Fruit fly (Drosophila melanogaster): ENCODE results near the gene CG42788.

The CG42788 gene

dm6 chr3R:15131677-15132076, at the start of gene CG42788:
Gene CG42788 (minus strand): TSS chr3R:15131926.
- TF ChIP-seq ttk (optimal IDR thresholded peaks at IDR 0.05) (no peak), psq (optimal IDR thresholded peaks at IDR 0.05) (no peak), Myc (optimal IDR thresholded peaks at IDR 0.05) (no peak), insv (optimal IDR thresholded peaks at IDR 0.05) (no peak), Sin3A (optimal IDR thresholded peaks at IDR 0.05) (no peak)

dm6 chr3R:15181467-15181866, 49.7 kb upstream of the CG42788 start, which contains the start of gene Mf:
Gene Mf (minus strand): TSS chr3R:15181510.
- TF ChIP-seq psq (optimal IDR thresholded peaks at IDR 0.05) (no peak), h (optimal IDR thresholded peaks at IDR 0.05) (no peak), ttk (optimal IDR thresholded peaks at IDR 0.05) (no peak), insv (optimal IDR thresholded peaks at IDR 0.05) (no peak), Sin3A (optimal IDR thresholded peaks at IDR 0.05) (no peak), Myc (optimal IDR thresholded peaks at IDR 0.05) (no peak)

dm6 chr3R:15177230-15177629, 45.5 kb upstream of the CG42788 start:
- TF ChIP-seq Myc (optimal IDR thresholded peaks at IDR 0.05) (no peak), h (optimal IDR thresholded peaks at IDR 0.05) (no peak), psq (optimal IDR thresholded peaks at IDR 0.05) (no peak), insv (optimal IDR thresholded peaks at IDR 0.05) (no peak), Sin3A (optimal IDR thresholded peaks at IDR 0.05) (no peak), ttk (optimal IDR thresholded peaks at IDR 0.05) (no peak)

- TF ChIP-seq ttk (optimal IDR thresholded peaks at IDR 0.05) (no peak), insv (optimal IDR thresholded peaks at IDR 0.05) (no peak), Myc (optimal IDR thresholded peaks at IDR 0.05) (no peak), psq (optimal IDR thresholded peaks at IDR 0.05) (no peak), Sin3A (optimal IDR thresholded peaks at IDR 0.05) (no peak), h (optimal IDR thresholded peaks at IDR 0.05) (no peak)
These were observed 18.2 kb upstream of the CG42788 start, which contains the start of gene Gyc88E for dm6 chr3R:15149772-15150512. Gene Gyc88E (plus strand): TSS chr3R:15150375.

- TF ChIP-seq psq (optimal IDR thresholded peaks at IDR 0.05) (no peak), ttk (optimal IDR thresholded peaks at IDR 0.05) (no peak), h (optimal IDR thresholded peaks at IDR 0.05) (no peak), Myc (optimal IDR thresholded peaks at IDR 0.05) (no peak), insv (optimal IDR thresholded peaks at IDR 0.05) (no peak), Sin3A (optimal IDR thresholded peaks at IDR 0.05) (no peak)
These were observed 16.8 kb upstream of the CG42788 start for dm6 chr3R:15148562-15148961.

- TF ChIP-seq ttk (optimal IDR thresholded peaks at IDR 0.05) (no peak), Sin3A (optimal IDR thresholded peaks at IDR 0.05) (no peak), h (optimal IDR thresholded peaks at IDR 0.05) (no peak), Myc (optimal IDR thresholded peaks at IDR 0.05) (no peak), psq (optimal IDR thresholded peaks at IDR 0.05) (no peak), insv (optimal IDR thresholded peaks at IDR 0.05) (no peak)
These were observed 16.2 kb upstream of the CG42788 start for dm6 chr3R:15147872-15148444.

- TF ChIP-seq h (optimal IDR thresholded peaks at IDR 0.05) (no peak), insv (optimal IDR thresholded peaks at IDR 0.05) (no peak), ttk (optimal IDR thresholded peaks at IDR 0.05) (no peak), Myc (optimal IDR thresholded peaks at IDR 0.05) (no peak), Sin3A (optimal IDR thresholded peaks at IDR 0.05) (no peak)
These were observed 15.5 kb upstream of the CG42788 start, which contains the start of gene Glys for dm6 chr3R:15147038-15147744. Gene Glys (minus strand): TSS chr3R:15147531.

dm6 chr3R:15146408-15147037, 14.8 kb upstream of the CG42788 start:
- no peak for TF ChIP-seq psq (optimal IDR thresholded peaks at IDR 0.05)
- no peak for TF ChIP-seq ttk (optimal IDR thresholded peaks at IDR 0.05)
- TF ChIP-seq Myc (optimal IDR thresholded peaks at IDR 0.05) = no peak
- no peak for TF ChIP-seq h (optimal IDR thresholded peaks at IDR 0.05)
- TF ChIP-seq Sin3A (optimal IDR thresholded peaks at IDR 0.05) = no peak
- TF ChIP-seq insv (optimal IDR thresholded peaks at IDR 0.05) = no peak

dm6 chr3R:15145491-15145890, 13.8 kb upstream of the CG42788 start:
- TF ChIP-seq Sin3A (optimal IDR thresholded peaks at IDR 0.05) = no peak
- no peak for TF ChIP-seq insv (optimal IDR thresholded peaks at IDR 0.05)
- TF ChIP-seq h (optimal IDR thresholded peaks at IDR 0.05) = no peak
- no peak for TF ChIP-seq psq (optimal IDR thresholded peaks at IDR 0.05)
- TF ChIP-seq ttk (optimal IDR thresholded peaks at IDR 0.05) = no peak
- TF ChIP-seq Myc (optimal IDR thresholded peaks at IDR 0.05) = no peak

dm6 chr3R:15139816-15140473, 8.2 kb upstream of the CG42788 start, which contains the start of gene CG3987:
Gene CG3987 (plus strand): TSS chr3R:15139958.
- TF ChIP-seq h (optimal IDR thresholded peaks at IDR 0.05) (no peak), insv (optimal IDR thresholded peaks at IDR 0.05) (no peak), Myc (optimal IDR thresholded peaks at IDR 0.05) (no peak), Sin3A (optimal IDR thresholded peaks at IDR 0.05) (no peak)
